Worm (Caenorhabditis elegans) whole organism, young adult: ENCODE data around the gene ZC262.13.

Source experiments
- B0035.1 ChIP-seq: sonication (generic microtip); optimal IDR thresholded peaks from 2 replicates; lab custom pipeline; 2016; ENCODE audit warnings: missing genetic modification characterization, mild to moderate bottlenecking, missing compliant biosample characterization, missing genotype, missing genetic modification reagents
- D2030.7 ChIP-seq: fragments of 200-800 bp; sonication (Bioruptor generic); IDR thresholded peaks from 2 replicates; pipeline ENCODE4 v1.3.6; 2022; ENCODE audit warnings: missing genetic modification reagents, missing genetic modification characterization, missing compliant biosample characterization
- F33H1.4 ChIP-seq: fragments of 200-800 bp; sonication (Bioruptor generic); IDR thresholded peaks from 2 replicates; pipeline ENCODE4 v1.3.6; 2022; ENCODE audit warnings: missing genetic modification reagents, missing genetic modification characterization, missing compliant biosample characterization
- Y53G8AR.9 ChIP-seq: fragments of 200-800 bp; sonication (Bioruptor generic); conservative IDR thresholded peaks from 2 replicates; pipeline ENCODE4 v1.3.6; 2022; ENCODE audit warnings: missing genetic modification reagents, missing genetic modification characterization, missing compliant biosample characterization
- ama-1 ChIP-seq, 3 experiments: fragments of 150-350 bp in 1 of 3; sonication (generic microtip) in 2 of 3; optimal IDR thresholded peaks; 2 replicates each; lab custom pipeline; 2014 to 2018; ENCODE audit warnings: missing biosample characterization in 2 of 3, missing genetic modification characterization in 2 of 3, missing genetic modification reagents in 2 of 3
- aptf-3 ChIP-seq: fragments of 200-800 bp; sonication (Bioruptor generic); IDR thresholded peaks from 2 replicates; pipeline ENCODE4 v1.3.6; 2022; ENCODE audit warnings: missing genetic modification characterization, missing compliant biosample characterization
- attf-5 ChIP-seq: fragments of 200-800 bp; sonication (Bioruptor generic); optimal IDR thresholded peaks from 2 replicates; lab custom pipeline; 2018; ENCODE audit warnings: mild to moderate bottlenecking, missing genetic modification characterization, missing compliant biosample characterization
- cebp-1 ChIP-seq, 2 experiments: fragments of 200-800 bp in 1 of 2; sonication (Bioruptor generic) in 1 of 2; sonication (generic microtip) in 1 of 2; IDR thresholded peaks in 1 of 2; optimal IDR thresholded peaks in 1 of 2; 2 replicates each; pipeline versions ENCODE4 v1.3.6 to Lab custom; 2017 to 2022; ENCODE audit warnings: missing compliant biosample characterization in 2 of 2, missing genetic modification characterization in 2 of 2, mild to moderate bottlenecking in 1 of 2, missing genetic modification reagents in 1 of 2, moderate library complexity in 1 of 2
- ceh-27 ChIP-seq: fragments of 200-800 bp; sonication (Bioruptor generic); optimal IDR thresholded peaks from 2 replicates; lab custom pipeline; 2018; ENCODE audit warnings: mild to moderate bottlenecking, missing genetic modification characterization, moderate library complexity, missing compliant biosample characterization
- ceh-40 ChIP-seq: fragments of 200-800 bp; sonication (Bioruptor generic); IDR thresholded peaks from 2 replicates; pipeline ENCODE4 v1.3.6; 2022; ENCODE audit warnings: missing genetic modification characterization, missing compliant biosample characterization
- chd-7 ChIP-seq: sonication (generic microtip); optimal IDR thresholded peaks from 2 replicates; lab custom pipeline; 2016; ENCODE audit warnings: mild to moderate bottlenecking, missing genetic modification characterization, moderate library complexity, missing compliant biosample characterization
- die-1 ChIP-seq: sonication (generic microtip); optimal IDR thresholded peaks from 2 replicates; lab custom pipeline; 2016; ENCODE audit warnings: missing genotype, mild to moderate bottlenecking, missing genetic modification characterization, missing compliant biosample characterization
- dpl-1 ChIP-seq: fragments of 150-350 bp; optimal IDR thresholded peaks from 2 replicates; lab custom pipeline; 2014; ENCODE audit warnings: missing biosample characterization, missing genetic modification reagents, missing genetic modification characterization
- egl-18 ChIP-seq: fragments of 200-800 bp; sonication (Bioruptor generic); IDR thresholded peaks from 2 replicates; pipeline ENCODE4 v1.3.6; 2022; ENCODE audit warnings: missing genetic modification reagents, missing genetic modification characterization, missing compliant biosample characterization
- ekl-4 ChIP-seq: fragments of 200-800 bp; sonication (Bioruptor generic); IDR thresholded peaks from 2 replicates; pipeline ENCODE4 v1.3.6; 2022; ENCODE audit warnings: missing genetic modification reagents, missing genetic modification characterization, missing compliant biosample characterization
- him-1 ChIP-seq: sonication (generic microtip); optimal IDR thresholded peaks from 2 replicates; lab custom pipeline; 2016; ENCODE audit warnings: missing genotype, missing genetic modification reagents, missing genetic modification characterization, missing compliant biosample characterization
- hmg-1.2 ChIP-seq: fragments of 200-800 bp; sonication (Bioruptor generic); IDR thresholded peaks from 2 replicates; pipeline ENCODE4 v1.3.6; 2022; ENCODE audit warnings: missing genetic modification reagents, missing genetic modification characterization, missing compliant biosample characterization
- hmg-20 ChIP-seq: fragments of 200-800 bp; sonication (Bioruptor generic); IDR thresholded peaks from 2 replicates; pipeline ENCODE4 v1.3.6; 2022; ENCODE audit warnings: missing genetic modification reagents, missing genetic modification characterization, missing compliant biosample characterization
- let-607 ChIP-seq, 2 experiments: fragments of 200-800 bp in 1 of 2; sonication (Bioruptor generic) in 1 of 2; sonication (generic microtip) in 1 of 2; optimal IDR thresholded peaks; 2 replicates each; lab custom pipeline; 2016 to 2018; ENCODE audit warnings: mild to moderate bottlenecking in 2 of 2, missing compliant biosample characterization in 2 of 2, missing genetic modification characterization in 2 of 2, moderate library complexity in 2 of 2, missing genotype in 1 of 2
- lsl-1 ChIP-seq: fragments of 200-800 bp; sonication (Bioruptor generic); optimal IDR thresholded peaks from 2 replicates; lab custom pipeline; 2018; ENCODE audit warnings: mild to moderate bottlenecking, missing genetic modification characterization, moderate library complexity, missing compliant biosample characterization
- madf-8 ChIP-seq: fragments of 200-800 bp; sonication (Bioruptor generic); conservative IDR thresholded peaks from 2 replicates; pipeline ENCODE4 v1.3.6; 2022; ENCODE audit warnings: missing genetic modification reagents, missing genetic modification characterization, missing compliant biosample characterization
- nhr-27 ChIP-seq: fragments of 200-800 bp; sonication (Bioruptor generic); optimal IDR thresholded peaks from 2 replicates; lab custom pipeline; 2018; ENCODE audit warnings: mild to moderate bottlenecking, missing genetic modification characterization, moderate library complexity, missing compliant biosample characterization
- nhr-80 ChIP-seq: sonication (generic microtip); optimal IDR thresholded peaks from 2 replicates; lab custom pipeline; 2016; ENCODE audit warnings: missing genetic modification characterization, missing compliant biosample characterization
- pha-4 ChIP-seq: fragments of 150-350 bp; sonication (generic microtip); optimal IDR thresholded peaks from 2 replicates; lab custom pipeline; 2014; ENCODE audit warnings: missing biosample characterization, missing genetic modification reagents, missing genetic modification characterization
- repo-1 ChIP-seq: sonication (generic microtip); optimal IDR thresholded peaks from 2 replicates; lab custom pipeline; 2017; ENCODE audit warnings: mild to moderate bottlenecking, missing genetic modification characterization, missing compliant biosample characterization
- rpc-1 ChIP-seq, 2 experiments: fragments of 150-350 bp in 1 of 2; sonication (generic microtip) in 1 of 2; optimal IDR thresholded peaks; 2 replicates each; lab custom pipeline; 2014 to 2018; ENCODE audit warnings: missing biosample characterization in 1 of 2, missing genetic modification characterization in 1 of 2, missing genetic modification reagents in 1 of 2, missing genotype in 1 of 2
- sea-2 ChIP-seq: fragments of 200-800 bp; sonication (Bioruptor generic); IDR thresholded peaks from 2 replicates; pipeline ENCODE4 v1.3.6; 2022; ENCODE audit warnings: missing genetic modification characterization, missing compliant biosample characterization
- snpc-3.4 ChIP-seq: sonication (generic microtip); optimal IDR thresholded peaks from 2 replicates; lab custom pipeline; 2017; ENCODE audit warnings: missing genetic modification characterization, mild to moderate bottlenecking, missing compliant biosample characterization, antibody characterized with exemption, moderate library complexity, missing genotype, missing genetic modification reagents
- sptf-2 ChIP-seq: fragments of 200-800 bp; sonication (Bioruptor generic); optimal IDR thresholded peaks from 2 replicates; lab custom pipeline; 2018; ENCODE audit warnings: mild to moderate bottlenecking, missing genetic modification characterization, missing compliant biosample characterization
- tbp1 ChIP-seq: fragments of 200-800 bp; sonication (Bioruptor generic); optimal IDR thresholded peaks from 2 replicates; lab custom pipeline; 2018; ENCODE audit warnings: mild to moderate bottlenecking, missing genetic modification characterization, missing compliant biosample characterization
- zfh-2 ChIP-seq: fragments of 200-800 bp; sonication (Bioruptor generic); conservative IDR thresholded peaks from 2 replicates; pipeline ENCODE4 v1.3.6; 2022; ENCODE audit warnings: missing genetic modification reagents, missing genetic modification characterization, missing compliant biosample characterization
- ztf-28 ChIP-seq: fragments of 200-800 bp; sonication (Bioruptor generic); IDR thresholded peaks from 2 replicates; pipeline ENCODE4 v1.3.6; 2022; ENCODE audit warnings: missing genetic modification reagents, missing genetic modification characterization, missing compliant biosample characterization

Gene ZC262.13

ce11 chrIII:8324412-8324811 lies 1.6 kb upstream of the ZC262.13 start, which contains the start of gene F10E9.12:
Gene F10E9.12 (plus strand): TSS chrIII:8324542.
- TF ChIP-seq nhr-80 (tag; lab: Kevin White, UChicago), result peak; percentile 56
- peak; percentile 2 for TF ChIP-seq tbp1
- TF ChIP-seq hmg-20 (GFP tag; lab: Robert Waterston, UW), result no peak
- no peak for TF ChIP-seq nhr-27 (tag; lab: Kevin White, UChicago)
- TF ChIP-seq cebp-1 (GFP tag; IDR thresholded peaks at IDR 0.05; lab: Robert Waterston, UW), result no peak
- TF ChIP-seq cebp-1 (tag; optimal IDR thresholded peaks at IDR 0.05; lab: Kevin White, UChicago), result peak; percentile 30

ce11 chrIII:8331211-8331610 lies 5.2 kb downstream of the ZC262.13 start, which contains the start of gene iglr-2:
Gene iglr-2 (minus strand): TSS chrIII:8331311.
- TF ChIP-seq let-607 (tag; optimal IDR thresholded peaks at IDR 0.05; lab: Kevin White, UChicago) (no peak), repo-1 (tag; lab: Kevin White, UChicago) (no peak), ekl-4 (GFP tag; lab: Robert Waterston, UW) (no peak), D2030.7 (GFP tag; lab: Robert Waterston, UW) (no peak), dpl-1 (GFP tag; lab: Kevin White, UChicago) (no peak), die-1 (tag; lab: Kevin White, UChicago) (no peak), chd-7 (tag; lab: Kevin White, UChicago) (no peak), B0035.1 (tag; lab: Kevin White, UChicago) (no peak), madf-8 (GFP tag; lab: Robert Waterston, UW) (no peak), snpc-3.4 (tag; lab: Kevin White, UChicago) (no peak), ceh-27 (GFP tag; lab: Kevin White, UChicago) (no peak), sptf-2 (GFP tag; lab: Kevin White, UChicago) (no peak), Y53G8AR.9 (GFP tag; lab: Robert Waterston, UW) (no peak), ama-1 (optimal IDR thresholded peaks at IDR 0.05; lab: Kevin White, UChicago) (no peak), ama-1 (GFP tag; optimal IDR thresholded peaks at IDR 0.05; lab: Kevin White, UChicago) (no peak), F33H1.4 (GFP tag; lab: Robert Waterston, UW) (no peak)

DNA sequence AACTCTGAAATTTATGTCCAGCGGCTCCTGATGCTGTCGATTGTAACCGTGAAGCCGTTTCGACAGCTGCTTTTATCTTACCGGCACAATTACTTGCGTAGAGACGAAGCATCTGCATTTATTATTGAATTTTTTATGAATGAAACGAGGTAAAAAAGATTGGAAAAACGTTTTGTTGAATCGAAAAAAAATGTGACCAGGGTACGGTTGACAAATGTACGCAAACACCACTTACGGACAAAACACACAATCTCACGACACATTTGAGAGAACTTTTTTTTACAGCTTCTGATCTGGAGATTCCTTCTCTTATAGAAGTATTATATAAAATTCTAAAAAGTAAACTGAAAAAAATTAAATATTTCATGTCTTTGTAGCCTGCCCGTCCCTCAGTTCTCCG lies 5.8 kb downstream of the ZC262.13 start, which contains the start of the genes mrps-18A and ZC262.2:
Gene mrps-18A, minus strand, starts transcription at position 141 of the 400 bp plus-strand sequence.
Gene ZC262.2, plus strand, starts transcription at position 284 of the 400 bp plus-strand sequence.
- TF ChIP-seq aptf-3 (GFP tag; lab: Robert Waterston, UW) (no peak), snpc-3.4 (tag; lab: Kevin White, UChicago) (no peak), lsl-1 (GFP tag; lab: Kevin White, UChicago) (peak; percentile 65), attf-5 (GFP tag; lab: Kevin White, UChicago) (peak; percentile 10), him-1 (tag; lab: Kevin White, UChicago) (peak; percentile 4)
- TF ChIP-seq, all 124 proteins: peak for 3

DNA sequence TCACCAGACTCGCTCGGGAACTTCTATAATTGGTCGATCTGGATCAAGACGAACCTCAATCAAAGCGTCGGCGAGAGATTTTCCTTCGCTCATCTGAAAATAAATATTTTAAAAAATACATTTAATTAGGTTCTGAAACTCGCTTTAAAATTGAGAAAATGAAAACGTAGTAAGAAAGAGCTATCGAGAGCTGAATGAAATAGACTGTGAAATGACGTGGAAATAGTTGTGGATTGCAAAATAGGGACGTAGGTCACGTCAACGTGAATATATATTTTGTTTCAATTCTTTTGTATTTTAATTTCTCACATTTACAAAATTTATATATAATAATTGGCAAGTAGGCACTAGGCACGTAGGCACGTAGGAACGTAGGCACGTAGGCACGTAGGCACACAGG lies 8.4 kb downstream of the ZC262.13 start, which contains the start of gene ZC262.4:
Gene ZC262.4, minus strand, starts transcription at position 101 of the 400 bp plus-strand sequence.
- TF ChIP-seq rpc-1 (optimal IDR thresholded peaks at IDR 0.05; lab: Kevin White, UChicago) (no peak), rpc-1 (tag; optimal IDR thresholded peaks at IDR 0.05; lab: Kevin White, UChicago) (no peak), pha-4 (no peak), snpc-3.4 (tag; lab: Kevin White, UChicago) (no peak), zfh-2 (no peak), tbp1 (no peak), nhr-80 (tag; lab: Kevin White, UChicago) (no peak), sea-2 (no peak), ceh-40 (GFP tag; lab: Robert Waterston, UW) (no peak), egl-18 (GFP tag; lab: Robert Waterston, UW) (no peak), hmg-1.2 (GFP tag; lab: Robert Waterston, UW) (no peak), ztf-28 (GFP tag; lab: Robert Waterston, UW) (no peak)
